Worm (Caenorhabditis elegans): Measurements from ENCODE around the gene rbm-25.

DNA sequence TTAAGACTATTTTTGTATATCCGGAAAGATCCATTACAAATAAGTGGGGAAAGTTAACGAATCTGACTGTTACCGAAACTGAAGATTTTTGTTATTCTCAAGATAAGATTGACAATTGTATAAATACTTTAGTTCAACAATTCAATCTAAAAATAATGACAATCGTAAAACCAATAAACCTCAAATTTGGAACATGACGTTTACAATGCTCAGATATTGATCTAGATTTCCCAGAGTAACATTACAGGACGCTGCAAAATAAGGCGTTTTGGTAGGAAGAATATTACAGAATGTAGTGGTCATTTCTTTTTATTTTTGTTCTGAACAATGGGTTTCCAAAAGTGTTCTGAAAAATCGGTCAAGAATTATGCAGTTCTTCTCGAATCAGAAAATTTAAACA lies 28.7 kb downstream of the rbm-25 start, which contains the start of gene F45D3.1:
- TF ChIP-seq lin-11 (tag; optimal IDR thresholded peaks at IDR 0.05) (no peak), elt-2 (tag; optimal IDR thresholded peaks at IDR 0.05) (no peak), sdc-2 (tag; optimal IDR thresholded peaks at IDR 0.05) (no peak), odd-2 (tag; optimal IDR thresholded peaks at IDR 0.05) (no peak), ceh-9 (tag; optimal IDR thresholded peaks at IDR 0.05) (no peak), ceh-2 (tag; optimal IDR thresholded peaks at IDR 0.05) (no peak), nhr-11 (tag; optimal IDR thresholded peaks at IDR 0.05) (no peak), pax-1 (tag; optimal IDR thresholded peaks at IDR 0.05) (no peak), F13H6.1 (tag; optimal IDR thresholded peaks at IDR 0.05) (no peak)

Data from whole organism, late embryonic.